Worm (Caenorhabditis elegans): ENCODE results near the gene Y46D2A.2.

The Y46D2A.2 gene

ce11 chrII:3323179-3323578 lies at the start of gene Y46D2A.2:
TSS of gene Y46D2A.2 (minus strand) at chrII:3323279.
- no peak for TF ChIP-seq unc-62 (GFP tag; optimal IDR thresholded peaks at IDR 0.05)

ce11 chrII:3371010-3371409 lies 47.9 kb upstream of the Y46D2A.2 start, which contains the start of gene bath-23:
TSS of gene bath-23 (plus strand) at chrII:3371310.
- TF ChIP-seq unc-62 (GFP tag; optimal IDR thresholded peaks at IDR 0.05), result no peak

- TF ChIP-seq unc-62 (GFP tag; optimal IDR thresholded peaks at IDR 0.05), result no peak
Observed at ce11 chrII:3370061-3370460, 47.0 kb upstream of the Y46D2A.2 start, which contains the start of gene Y49F6C.8. TSS of gene Y49F6C.8 (minus strand) at chrII:3370111.

ce11 chrII:3368097-3368496 lies 45.0 kb upstream of the Y46D2A.2 start, which contains the start of gene Y49F6C.7:
TSS of gene Y49F6C.7 (minus strand) at chrII:3368197.
- TF ChIP-seq unc-62 (GFP tag; optimal IDR thresholded peaks at IDR 0.05), result no peak

- TF ChIP-seq unc-62 (GFP tag; optimal IDR thresholded peaks at IDR 0.05), result no peak
Observed at ce11 chrII:3367100-3367499, 44.0 kb upstream of the Y46D2A.2 start, which contains the start of gene Y49F6C.6. TSS of gene Y49F6C.6 (minus strand) at chrII:3367200.

ce11 chrII:3358834-3359233 lies 35.8 kb upstream of the Y46D2A.2 start, which contains the start of the genes lido-14 and bath-27:
TSS of gene lido-14 (plus strand) at chrII:3359134.
TSS of gene bath-27 (plus strand) at chrII:3359139.
- TF ChIP-seq unc-62 (GFP tag; optimal IDR thresholded peaks at IDR 0.05), result no peak

- TF ChIP-seq unc-62 (GFP tag; optimal IDR thresholded peaks at IDR 0.05), result no peak
Observed at ce11 chrII:3349820-3350291, 26.8 kb upstream of the Y46D2A.2 start, which contains the start of gene F14D2.8. TSS of gene F14D2.8 (minus strand) at chrII:3349870.

- TF ChIP-seq unc-62 (GFP tag; optimal IDR thresholded peaks at IDR 0.05), result no peak
Observed at ce11 chrII:3347940-3348610, 25.0 kb upstream of the Y46D2A.2 start, which contains the start of the genes F14D2.14 and bath-29. TSS of gene F14D2.14 (minus strand) at chrII:3347990. TSS of gene bath-29 (plus strand) at chrII:3348560.

- no peak for TF ChIP-seq unc-62 (GFP tag; optimal IDR thresholded peaks at IDR 0.05)
Observed at ce11 chrII:3346328-3346780, 23.3 kb upstream of the Y46D2A.2 start, which contains the start of gene bath-30. TSS of gene bath-30 (minus strand) at chrII:3346378.

- TF ChIP-seq unc-62 (GFP tag; optimal IDR thresholded peaks at IDR 0.05), result no peak
Observed at ce11 chrII:3344917-3345316, 21.8 kb upstream of the Y46D2A.2 start, which contains the start of gene bath-28. TSS of gene bath-28 (minus strand) at chrII:3344967.

- no peak for TF ChIP-seq unc-62 (GFP tag; optimal IDR thresholded peaks at IDR 0.05)
Observed at ce11 chrII:3343714-3344113, 20.6 kb upstream of the Y46D2A.2 start, which contains the start of gene F14D2.15. TSS of gene F14D2.15 (minus strand) at chrII:3343814.

ce11 chrII:3341989-3342388 lies 18.9 kb upstream of the Y46D2A.2 start, which contains the start of gene F14D2.11:
TSS of gene F14D2.11 (minus strand) at chrII:3342089.
- no peak for TF ChIP-seq unc-62 (GFP tag; optimal IDR thresholded peaks at IDR 0.05)

- no peak for TF ChIP-seq unc-62 (GFP tag; optimal IDR thresholded peaks at IDR 0.05)
Observed at ce11 chrII:3340818-3341217, 17.7 kb upstream of the Y46D2A.2 start.

- TF ChIP-seq unc-62 (GFP tag; optimal IDR thresholded peaks at IDR 0.05), result no peak
Observed at ce11 chrII:3340251-3340650, 17.2 kb upstream of the Y46D2A.2 start, which contains the start of gene F14D2.5. TSS of gene F14D2.5 (plus strand) at chrII:3340551.

ce11 chrII:3338556-3338955 lies 15.5 kb upstream of the Y46D2A.2 start, which contains the start of gene F14D2.7:
TSS of gene F14D2.7 (minus strand) at chrII:3338656.
- TF ChIP-seq unc-62 (GFP tag; optimal IDR thresholded peaks at IDR 0.05), result no peak

ce11 chrII:3337039-3337438 lies 14.0 kb upstream of the Y46D2A.2 start, which contains the start of gene F14D2.19:
TSS of gene F14D2.19 (minus strand) at chrII:3337139.
- TF ChIP-seq unc-62 (GFP tag; optimal IDR thresholded peaks at IDR 0.05), result no peak

Data from whole organism, dauer.